Worm (Caenorhabditis elegans): ENCODE results near the gene ergi-3.

The ergi-3 gene

DNA sequence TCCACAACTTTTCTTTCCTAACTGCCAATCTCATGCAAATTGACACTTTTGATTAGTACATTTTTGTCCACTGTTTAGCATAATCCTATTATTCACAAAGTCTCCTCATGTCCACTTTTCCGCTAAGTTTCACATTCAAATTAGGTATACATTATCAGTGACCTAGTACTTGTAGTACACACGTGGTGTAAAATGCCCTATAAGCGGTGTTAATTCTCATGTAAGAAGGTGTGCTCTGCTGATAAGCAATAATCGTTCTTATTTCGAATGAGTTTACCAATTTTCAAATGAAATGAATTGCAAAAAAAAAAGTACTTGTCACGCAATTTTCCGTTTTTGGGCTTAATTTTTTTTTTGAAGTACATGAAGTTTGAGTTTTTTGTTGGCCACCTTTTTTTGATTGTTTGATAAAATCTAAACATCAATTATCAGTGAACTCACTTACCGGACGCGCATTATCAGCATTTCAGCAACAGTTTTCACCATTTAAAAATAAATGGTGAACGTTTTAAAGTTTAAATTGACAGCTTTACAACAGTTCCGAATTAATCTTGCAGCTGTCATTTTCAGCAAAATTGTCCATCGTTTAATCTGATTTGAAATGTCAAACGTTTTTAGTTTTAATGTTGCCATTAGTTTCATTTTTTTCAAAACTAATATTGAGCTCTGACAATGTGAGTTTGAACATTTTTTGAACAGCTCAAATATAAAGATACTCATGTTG, 17.7 kb downstream of the ergi-3 start:
- no peak for TF ChIP-seq unc-62 (GFP tag; optimal IDR thresholded peaks at IDR 0.05)

ce11 chrX:15597077-15597476, 19.5 kb downstream of the ergi-3 start, which contains the start of gene K09A9.8:
Gene K09A9.8, minus strand, starts transcription at chrX:15597177.
- no peak for TF ChIP-seq unc-62 (GFP tag; optimal IDR thresholded peaks at IDR 0.05)

DNA sequence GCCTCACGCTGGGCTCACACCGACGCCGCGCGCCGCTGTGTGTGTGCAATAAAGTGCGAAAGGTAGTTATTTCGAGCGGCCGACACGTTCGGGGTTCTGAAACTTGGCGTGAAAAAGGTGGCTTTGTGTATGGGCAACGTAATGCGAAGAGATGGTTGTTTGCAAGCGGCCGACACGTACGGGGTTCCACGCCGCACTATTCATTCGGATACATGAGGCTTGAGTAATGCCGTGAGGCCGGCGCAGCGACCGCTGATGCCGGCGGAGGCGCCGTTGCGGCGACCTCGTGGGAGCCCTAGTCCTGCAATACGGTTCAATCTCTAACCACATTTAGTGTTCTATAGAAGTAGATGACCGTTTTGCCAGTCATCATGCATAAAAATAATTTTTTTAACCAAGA, 22.5 kb downstream of the ergi-3 start:
- TF ChIP-seq unc-62 (GFP tag; optimal IDR thresholded peaks at IDR 0.05): no peak

- TF ChIP-seq unc-62 (GFP tag; optimal IDR thresholded peaks at IDR 0.05): no peak
Observed at ce11 chrX:15593366-15593765, 23.2 kb downstream of the ergi-3 start.

DNA sequence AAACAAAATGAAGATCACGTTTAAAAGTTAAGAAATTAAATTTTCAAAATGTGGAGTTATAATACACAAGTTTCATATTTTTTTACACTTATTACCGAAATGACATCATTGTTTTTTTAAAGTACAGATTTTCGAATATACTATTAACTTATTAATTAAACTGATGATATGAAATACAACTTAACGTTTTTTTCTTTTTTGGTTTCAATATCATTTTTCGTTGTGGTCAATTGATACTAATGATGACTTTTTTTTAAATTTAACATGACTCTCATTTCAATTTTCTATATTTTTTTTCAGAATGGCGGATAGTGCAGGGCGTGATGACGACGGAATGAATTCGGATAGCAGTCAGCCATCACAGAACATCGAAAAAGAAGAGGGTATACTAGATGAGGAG, 25.5 kb downstream of the ergi-3 start, which contains the start of gene usp-33:
TSS of gene usp-33 (plus strand) at position 301 of the 400 bp plus-strand sequence.
- no peak for TF ChIP-seq unc-62 (GFP tag; optimal IDR thresholded peaks at IDR 0.05)

ce11 chrX:15590347-15590928, 26.1 kb downstream of the ergi-3 start, which contains the start of gene gas-1:
Gene gas-1, minus strand, starts transcription at chrX:15590397.
- no peak for TF ChIP-seq unc-62 (GFP tag; optimal IDR thresholded peaks at IDR 0.05)

DNA sequence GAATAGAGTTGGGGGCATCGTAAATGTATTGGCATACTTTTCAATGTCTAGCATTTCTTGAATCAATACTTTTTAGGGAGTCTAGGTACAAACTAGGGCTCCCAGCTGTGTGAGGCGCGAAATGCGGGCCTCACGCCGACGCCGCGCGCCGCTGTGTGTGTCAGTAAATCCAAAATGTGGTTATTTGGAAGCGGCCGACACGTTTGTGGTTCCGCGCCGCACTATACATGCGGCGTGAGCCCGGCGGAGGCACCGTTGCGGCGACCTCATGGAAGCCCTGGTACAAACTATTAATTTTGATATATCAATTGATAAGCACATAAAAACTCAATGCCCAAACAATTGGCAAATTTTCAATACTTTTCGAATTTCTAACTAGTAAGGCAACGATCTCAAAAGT, 30.4 kb downstream of the ergi-3 start:
- no peak for TF ChIP-seq unc-62 (GFP tag; optimal IDR thresholded peaks at IDR 0.05)

- TF ChIP-seq unc-62 (GFP tag; optimal IDR thresholded peaks at IDR 0.05): no peak
Observed at ce11 chrX:15585144-15585543, 31.4 kb downstream of the ergi-3 start.

ce11 chrX:15576942-15577341, 39.6 kb downstream of the ergi-3 start, which contains the start of gene K09A9.6:
Gene K09A9.6, plus strand, starts transcription at chrX:15577242.
- TF ChIP-seq unc-62 (GFP tag; optimal IDR thresholded peaks at IDR 0.05): no peak

DNA sequence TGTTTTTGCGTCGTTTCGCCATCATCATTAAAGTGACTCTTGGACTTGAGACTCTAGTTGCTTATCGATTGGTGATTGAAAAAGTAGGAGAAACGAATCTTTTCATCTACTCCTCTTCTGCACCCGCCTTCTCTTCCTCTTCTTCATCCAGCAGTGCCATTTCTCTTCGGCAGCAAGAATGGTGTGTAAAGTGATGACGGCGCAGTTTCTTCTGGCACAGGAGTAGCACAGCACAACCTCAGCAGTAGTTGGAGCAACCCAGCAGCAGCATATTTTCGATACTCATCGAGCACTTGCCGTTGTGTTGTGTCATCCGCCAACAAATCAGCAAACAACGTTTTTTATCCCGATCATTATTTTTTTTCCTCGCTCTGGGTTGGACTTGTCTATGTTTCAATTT, 41.1 kb downstream of the ergi-3 start:
- TF ChIP-seq unc-62 (GFP tag; optimal IDR thresholded peaks at IDR 0.05): no peak

DNA sequence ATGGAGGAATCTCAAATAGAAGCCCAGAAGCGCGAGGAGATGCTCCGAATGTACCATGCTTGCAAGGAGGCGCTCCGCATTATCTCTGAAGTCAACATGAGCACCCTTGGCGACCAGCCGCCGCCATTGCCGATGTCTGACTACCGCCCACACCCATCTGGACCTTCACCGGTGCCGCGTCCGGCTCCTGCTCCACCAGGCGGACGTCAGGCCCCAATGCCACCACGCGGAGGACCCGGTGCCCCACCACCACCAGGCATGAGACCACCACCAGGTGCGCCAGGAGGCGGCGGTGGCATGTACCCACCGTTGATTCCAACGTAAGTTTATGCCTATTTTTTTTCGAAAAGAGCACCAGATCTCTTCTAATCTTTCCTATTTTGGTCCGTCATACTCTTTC, 44.5 kb downstream of the ergi-3 start:
- TF ChIP-seq unc-62 (GFP tag; optimal IDR thresholded peaks at IDR 0.05): no peak

DNA sequence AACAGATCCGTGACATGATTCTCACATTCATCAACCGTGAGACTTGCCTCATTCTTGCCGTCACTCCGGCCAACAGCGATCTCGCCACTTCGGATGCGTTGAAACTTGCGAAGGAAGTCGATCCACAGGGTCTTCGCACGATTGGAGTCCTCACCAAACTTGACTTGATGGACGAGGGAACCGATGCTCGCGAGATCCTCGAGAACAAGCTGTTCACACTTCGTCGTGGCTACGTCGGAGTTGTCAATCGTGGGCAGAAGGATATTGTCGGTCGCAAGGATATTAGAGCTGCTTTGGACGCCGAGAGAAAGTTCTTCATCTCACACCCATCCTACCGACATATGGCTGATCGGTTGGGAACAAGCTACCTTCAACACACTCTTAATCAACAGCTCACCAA, 46.9 kb downstream of the ergi-3 start:
- TF ChIP-seq unc-62 (GFP tag; optimal IDR thresholded peaks at IDR 0.05): no peak

DNA sequence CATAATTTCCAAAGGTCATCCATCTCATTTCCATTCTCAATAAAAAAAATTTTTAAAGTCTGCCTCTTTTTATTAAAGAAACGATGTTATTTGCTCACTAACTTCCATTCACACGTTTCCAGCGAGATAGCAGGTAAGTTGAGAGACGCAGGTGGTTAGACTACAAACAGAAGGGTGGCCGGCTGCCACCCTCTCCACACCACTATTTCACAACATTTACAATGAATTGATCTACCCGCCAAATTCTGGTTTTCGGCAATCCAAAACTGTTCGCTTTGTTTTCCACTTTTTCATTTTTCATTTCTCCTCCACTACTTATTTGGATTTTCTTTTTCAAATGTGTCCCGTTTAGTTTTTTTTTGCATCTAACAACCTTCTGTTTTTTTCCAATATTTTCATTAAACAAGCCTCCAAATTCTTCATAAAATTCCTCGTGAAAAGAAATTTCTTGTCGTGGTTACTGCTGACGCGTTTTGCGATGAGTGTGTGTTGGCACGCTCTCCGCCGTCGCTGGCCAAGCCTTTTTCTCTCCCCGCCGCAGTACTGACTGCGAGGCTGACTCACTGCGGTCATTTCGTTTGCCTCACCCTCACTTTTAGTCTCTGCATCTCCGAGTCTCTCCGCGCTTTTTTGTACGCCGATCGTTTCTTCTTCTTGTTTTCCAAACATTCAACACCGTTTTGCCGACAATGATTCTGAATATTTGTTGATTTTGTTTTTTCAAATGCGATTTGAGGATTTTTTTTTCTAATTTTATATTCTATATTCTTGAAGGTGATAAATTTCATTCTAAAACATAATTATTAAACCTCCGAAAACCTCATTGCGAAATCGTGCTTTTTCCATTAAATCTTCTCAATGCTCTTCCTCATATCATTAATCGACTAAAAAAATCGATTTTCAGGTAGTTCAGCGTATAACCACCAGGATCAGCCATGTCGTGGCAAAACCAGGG, 48.3 kb downstream of the ergi-3 start, which contains the start of gene dyn-1:
TSS of gene dyn-1 (plus strand) at position 905 of the 955 bp plus-strand sequence.
- no peak for TF ChIP-seq unc-62 (GFP tag; optimal IDR thresholded peaks at IDR 0.05)

ce11 chrX:15566640-15567039, 49.9 kb downstream of the ergi-3 start:
- no peak for TF ChIP-seq unc-62 (GFP tag; optimal IDR thresholded peaks at IDR 0.05)

- no peak for TF ChIP-seq unc-62 (GFP tag; optimal IDR thresholded peaks at IDR 0.05)
Observed at ce11 chrX:15564338-15564737, 52.2 kb downstream of the ergi-3 start.

Data from whole organism, dauer.